Fruit fly (Drosophila melanogaster): ENCODE data around the gene heca.

The heca gene

dm6 chr3R:30286347-30286746, 8.6 kb downstream of the heca start (continued):
- peak in 1 of 2 experiments; percentile 35 for TF ChIP-seq salr (GFP tag; optimal IDR thresholded peaks at IDR 0.05)
- TF ChIP-seq cyc (GFP tag; optimal IDR thresholded peaks at IDR 0.05) = no peak
- no peak for TF ChIP-seq fd85E (GFP tag; optimal IDR thresholded peaks at IDR 0.05)
- TF ChIP-seq Hr38 (GFP tag; optimal IDR thresholded peaks at IDR 0.05) = no peak
- peak; percentile 4 for TF ChIP-seq Hr4 (GFP tag; optimal IDR thresholded peaks at IDR 0.05)
- no peak for TF ChIP-seq CG4318 (GFP tag; optimal IDR thresholded peaks at IDR 0.05)
- TF ChIP-seq CG11294 (GFP tag; IDR thresholded peaks at IDR 0.05) = no peak
- peak; percentile 0 for TF ChIP-seq CG11762 (GFP tag; optimal IDR thresholded peaks at IDR 0.05; ENCODE audit: insufficient read depth)
- TF ChIP-seq CG32006 (GFP tag; optimal IDR thresholded peaks at IDR 0.05) = peak; percentile 45
- no peak for TF ChIP-seq fd59A (GFP tag; optimal IDR thresholded peaks at IDR 0.05)
- TF ChIP-seq Sox15 (GFP tag; optimal IDR thresholded peaks at IDR 0.05) = no peak
- TF ChIP-seq Lpt (GFP tag; optimal IDR thresholded peaks at IDR 0.05) = no peak
- TF ChIP-seq CG8632 (GFP tag; optimal IDR thresholded peaks at IDR 0.05) = no peak
- peak; percentile 14 for TF ChIP-seq achi (GFP tag; optimal IDR thresholded peaks at IDR 0.05)
- peak; percentile 27 for TF ChIP-seq Eip75B (GFP tag; optimal IDR thresholded peaks at IDR 0.05)
- TF ChIP-seq dsx (GFP tag; optimal IDR thresholded peaks at IDR 0.05; ENCODE audit: poor library complexity, severe bottlenecking) = peak; percentile 26
- no peak for TF ChIP-seq fkh (GFP tag; optimal IDR thresholded peaks at IDR 0.05)
- TF ChIP-seq Ets96B (tag; optimal IDR thresholded peaks at IDR 0.05) = peak; percentile 18
- TF ChIP-seq CG1621 (tag; optimal IDR thresholded peaks at IDR 0.05) = no peak
- peak; percentile 30 for TF ChIP-seq pdm3 (GFP tag; optimal IDR thresholded peaks at IDR 0.05)
- TF ChIP-seq acj6 (GFP tag; optimal IDR thresholded peaks at IDR 0.05) = no peak
- TF ChIP-seq CG10631 (GFP tag; optimal IDR thresholded peaks at IDR 0.05) = peak; percentile 31
- TF ChIP-seq CG6276 (GFP tag; optimal IDR thresholded peaks at IDR 0.05) = no peak
- no peak for TF ChIP-seq Blimp-1 (GFP tag; optimal IDR thresholded peaks at IDR 0.05)
- no peak for TF ChIP-seq CG7368 (GFP tag; optimal IDR thresholded peaks at IDR 0.05)

dm6 chr3R:30287389-30287788, 9.7 kb downstream of the heca start:
- peak; percentile 62 for TF ChIP-seq svp (GFP tag)
- no peak for TF ChIP-seq CG3032 (tag; optimal IDR thresholded peaks at IDR 0.05)
- TF ChIP-seq ss (GFP tag; optimal IDR thresholded peaks at IDR 0.05) = no peak
- peak; percentile 25 for TF ChIP-seq CG6854 (GFP tag; optimal IDR thresholded peaks at IDR 0.05)
- TF ChIP-seq vri (GFP tag; optimal IDR thresholded peaks at IDR 0.05) = no peak
- TF ChIP-seq CG15336 (GFP tag; IDR thresholded peaks at IDR 0.05) = no peak
- TF ChIP-seq CG16779 (tag; optimal IDR thresholded peaks at IDR 0.05) = no peak

dm6 chr3R:30288362-30289055, 10.8 kb downstream of the heca start:
- TF ChIP-seq pdm3 (GFP tag; optimal IDR thresholded peaks at IDR 0.05) = no peak
- TF ChIP-seq CG11902 (GFP tag; optimal IDR thresholded peaks at IDR 0.05) = no peak
- no peak for TF ChIP-seq CG11294 (GFP tag; IDR thresholded peaks at IDR 0.05)
- TF ChIP-seq CG4318 (GFP tag; optimal IDR thresholded peaks at IDR 0.05) = no peak
- no peak for TF ChIP-seq net (GFP tag; optimal IDR thresholded peaks at IDR 0.05)
- TF ChIP-seq CG8632 (GFP tag; optimal IDR thresholded peaks at IDR 0.05) = no peak
- TF ChIP-seq Sox102F (GFP tag; optimal IDR thresholded peaks at IDR 0.05) = no peak
- no peak for TF ChIP-seq vri (GFP tag; optimal IDR thresholded peaks at IDR 0.05)
- TF ChIP-seq Eip93F (GFP tag; optimal IDR thresholded peaks at IDR 0.05) = no peak
- no peak for TF ChIP-seq Met (GFP tag; optimal IDR thresholded peaks at IDR 0.05)
- TF ChIP-seq fkh (GFP tag; optimal IDR thresholded peaks at IDR 0.05) = no peak
- TF ChIP-seq Hr4 (GFP tag; optimal IDR thresholded peaks at IDR 0.05) = no peak
- no peak for TF ChIP-seq CG3032 (tag; optimal IDR thresholded peaks at IDR 0.05)
- peak; percentile 95 for TF ChIP-seq Blimp-1 (GFP tag; optimal IDR thresholded peaks at IDR 0.05)
- TF ChIP-seq Ets96B (tag; optimal IDR thresholded peaks at IDR 0.05) = no peak
- TF ChIP-seq Eip75B (GFP tag; optimal IDR thresholded peaks at IDR 0.05) = peak; percentile 19
- TF ChIP-seq Lpt (GFP tag; optimal IDR thresholded peaks at IDR 0.05) = no peak
- TF ChIP-seq CG6276 (GFP tag; optimal IDR thresholded peaks at IDR 0.05) = peak; percentile 7
- TF ChIP-seq CG8119 (GFP tag; IDR thresholded peaks at IDR 0.05) = no peak
- TF ChIP-seq Hr39 (GFP tag; optimal IDR thresholded peaks at IDR 0.05) = no peak
- TF ChIP-seq ss (GFP tag; optimal IDR thresholded peaks at IDR 0.05) = no peak
- TF ChIP-seq CG34406 (GFP tag; optimal IDR thresholded peaks at IDR 0.05) = no peak
- TF ChIP-seq topi (GFP tag; optimal IDR thresholded peaks at IDR 0.05) = no peak
- TF ChIP-seq CG10631 (GFP tag; optimal IDR thresholded peaks at IDR 0.05) = no peak
- no peak for TF ChIP-seq dac (GFP tag; optimal IDR thresholded peaks at IDR 0.05)
- TF ChIP-seq Eip78C (GFP tag) = peak; percentile 67
- TF ChIP-seq lz (GFP tag; optimal IDR thresholded peaks at IDR 0.05) = no peak
- TF ChIP-seq CG6854 (GFP tag; optimal IDR thresholded peaks at IDR 0.05) = no peak
- TF ChIP-seq CG6163 (GFP tag; IDR thresholded peaks at IDR 0.05) = no peak
- peak; percentile 66 for TF ChIP-seq svp (GFP tag)
- no peak for TF ChIP-seq CG11762 (GFP tag; optimal IDR thresholded peaks at IDR 0.05; ENCODE audit: insufficient read depth)
- no peak for TF ChIP-seq CG3919 (GFP tag; optimal IDR thresholded peaks at IDR 0.05)

Measured in whole organism, prepupa.